Fruit fly (Drosophila melanogaster): ENCODE data around the gene Mettl3.

The Mettl3 gene

DNA sequence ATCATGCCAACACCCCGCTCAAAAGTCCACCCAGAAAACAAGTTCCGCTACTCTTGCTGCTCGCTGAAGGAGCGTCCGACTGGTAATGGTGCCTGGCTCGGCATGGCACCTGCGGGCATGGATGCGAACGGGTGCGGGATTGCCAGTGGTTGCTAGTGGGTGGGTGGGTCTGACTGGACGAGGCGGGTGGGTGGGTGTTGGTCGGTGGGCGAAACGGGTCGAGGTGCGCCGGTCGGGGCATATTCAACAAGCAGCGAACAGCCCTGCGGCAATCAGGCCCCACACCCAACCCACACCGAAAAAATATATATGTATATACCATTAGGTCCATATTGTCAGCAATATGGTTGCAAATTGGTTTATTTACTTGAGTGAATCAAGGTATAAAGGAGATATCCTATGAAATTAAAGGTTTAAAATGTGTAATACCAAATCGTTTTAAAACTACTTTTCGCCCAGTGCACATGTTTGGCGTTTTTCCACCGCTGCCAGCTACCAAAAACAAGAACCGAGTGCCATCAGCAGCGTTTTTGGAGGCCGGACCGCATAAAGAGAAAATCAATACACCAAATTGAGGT, 21.2 kb upstream of the Mettl3 start (continued):
- peak; percentile 57 for TF ChIP-seq cwo (GFP tag; optimal IDR thresholded peaks at IDR 0.05)
- no peak for TF ChIP-seq amos (GFP tag; IDR thresholded peaks at IDR 0.05; ENCODE audit: partially characterized antibody)
- no peak for TF ChIP-seq CG9797 (GFP tag; optimal IDR thresholded peaks at IDR 0.05)
- TF ChIP-seq slou (GFP tag; optimal IDR thresholded peaks at IDR 0.05), result no peak
- peak; percentile 45 for TF ChIP-seq CG18262 (tag; optimal IDR thresholded peaks at IDR 0.05)
- TF ChIP-seq NK7.1 (GFP tag; optimal IDR thresholded peaks at IDR 0.05), result no peak
- peak; percentile 61 for TF ChIP-seq vvl (GFP tag; IDR thresholded peaks at IDR 0.05)
- peak; percentile 9; the same call in 1 of the 4 replicates for TF ChIP-seq Gug (GFP tag; IDR thresholded peaks at IDR 0.05)
- TF ChIP-seq CG12299 (tag; optimal IDR thresholded peaks at IDR 0.05), result peak; percentile 18
- TF ChIP-seq CG17829 (tag; optimal IDR thresholded peaks at IDR 0.05), result peak; percentile 56
- TF ChIP-seq CG14050 (GFP tag; IDR thresholded peaks at IDR 0.05), result peak; percentile 41; the same call in 2 of the 3 replicates
- TF ChIP-seq Gsc (GFP tag; IDR thresholded peaks at IDR 0.05), result no peak
- TF ChIP-seq pzg (GFP tag; optimal IDR thresholded peaks at IDR 0.05), result no peak
- no peak for TF ChIP-seq Dp (GFP tag; optimal IDR thresholded peaks at IDR 0.05)
- peak; percentile 61 for TF ChIP-seq CG31441 (GFP tag; IDR thresholded peaks at IDR 0.05)
- peak; percentile 22 for TF ChIP-seq CG6683 (GFP tag; optimal IDR thresholded peaks at IDR 0.05)
- TF ChIP-seq CG34376 (GFP tag; optimal IDR thresholded peaks at IDR 0.05), result no peak
- no peak for TF ChIP-seq pfk (GFP tag; optimal IDR thresholded peaks at IDR 0.05)
- peak; percentile 74 for TF ChIP-seq gem (tag; optimal IDR thresholded peaks at IDR 0.05)
- peak; percentile 40 for TF ChIP-seq CG10267 (tag; optimal IDR thresholded peaks at IDR 0.05)
- no peak for TF ChIP-seq CG42726 (GFP tag; IDR thresholded peaks at IDR 0.05; ENCODE audit: partially characterized antibody)
- TF ChIP-seq h (optimal IDR thresholded peaks at IDR 0.05), result no peak
- 0 out of 3 replicates have a peak, but pooled peaks have one; percentile 29 for TF ChIP-seq jigr1 (GFP tag; IDR thresholded peaks at IDR 0.05)
- TF ChIP-seq CG17385 (GFP tag; optimal IDR thresholded peaks at IDR 0.05), result peak; percentile 68
- peak; percentile 72 for TF ChIP-seq CG3847 (GFP tag; IDR thresholded peaks at IDR 0.05)
- no peak for TF ChIP-seq CG17912 (GFP tag; optimal IDR thresholded peaks at IDR 0.05)
- TF ChIP-seq mam (GFP tag; optimal IDR thresholded peaks at IDR 0.05), result peak; percentile 18
- TF ChIP-seq CG14710 (tag; optimal IDR thresholded peaks at IDR 0.05), result no peak
- peak; percentile 56 for TF ChIP-seq CG9727 (GFP tag; optimal IDR thresholded peaks at IDR 0.05)
- peak; percentile 36 for TF ChIP-seq CG6854 (GFP tag; optimal IDR thresholded peaks at IDR 0.05)
- TF ChIP-seq otp (GFP tag; IDR thresholded peaks at IDR 0.05), result peak; percentile 61; the same call in 1 of the 3 replicates
- TF ChIP-seq E2f2 (GFP tag; IDR thresholded peaks at IDR 0.05), result peak; percentile 47; the same call in 1 of the 2 replicates
- peak; percentile 5 for TF ChIP-seq Mad (GFP tag; optimal IDR thresholded peaks at IDR 0.05)
- no peak for TF ChIP-seq hth (optimal IDR thresholded peaks at IDR 0.05)
- TF ChIP-seq fd96Cb (tag; optimal IDR thresholded peaks at IDR 0.05), result peak; percentile 26
- peak; percentile 64 for TF ChIP-seq CG18619 (GFP tag; optimal IDR thresholded peaks at IDR 0.05)
- no peak for TF ChIP-seq CG1024 (GFP tag; IDR thresholded peaks at IDR 0.05)
- TF ChIP-seq CG6689 (GFP tag; IDR thresholded peaks at IDR 0.05), result peak; percentile 68
- peak; percentile 52 for TF ChIP-seq esg (GFP tag; conservative IDR thresholded peaks at IDR 0.05)
- no peak for TF ChIP-seq CG8290 (GFP tag; optimal IDR thresholded peaks at IDR 0.05)
- TF ChIP-seq CG8290 (tag; optimal IDR thresholded peaks at IDR 0.05), result peak in 1 of 2 experiments; percentile 65
- peak; percentile 65 for TF ChIP-seq nmo (GFP tag; optimal IDR thresholded peaks at IDR 0.05)
- TF ChIP-seq CG10979 (tag; optimal IDR thresholded peaks at IDR 0.05), result peak; percentile 22
- no peak for TF ChIP-seq CG18764 (GFP tag; optimal IDR thresholded peaks at IDR 0.05)
- TF ChIP-seq oc (tag; optimal IDR thresholded peaks at IDR 0.05), result peak; percentile 38
- TF ChIP-seq dimm (GFP tag; IDR thresholded peaks at IDR 0.05), result no peak
- TF ChIP-seq ac (GFP tag; optimal IDR thresholded peaks at IDR 0.05), result no peak
- peak; percentile 29 for TF ChIP-seq CG13624 (GFP tag; optimal IDR thresholded peaks at IDR 0.05)
- TF ChIP-seq CG12236 (GFP tag; optimal IDR thresholded peaks at IDR 0.05), result no peak
- peak; percentile 52; the same call in 1 of the 2 replicates for TF ChIP-seq wdn (GFP tag; IDR thresholded peaks at IDR 0.05)
- TF ChIP-seq CG11695 (GFP tag; IDR thresholded peaks at IDR 0.05), result peak; percentile 75

All from whole organism, embryonic.